Worm (Caenorhabditis elegans) whole organism, late embryonic: ENCODE measurements around the gene F56D6.23.

Experiments used
- ama-1 ChIP-seq: fragments of 150-350 bp; optimal IDR thresholded peaks from 2 replicates; lab custom pipeline; 2014
- ceh-22 ChIP-seq: sonication (generic microtip); optimal IDR thresholded peaks from 2 replicates; lab custom pipeline; 2017; ENCODE audit warnings: missing biosample characterization, missing genetic modification characterization
- dve-1 ChIP-seq: sonication (generic microtip); optimal IDR thresholded peaks from 2 replicates; lab custom pipeline; 2017; ENCODE audit warnings: antibody characterized with exemption, mild to moderate bottlenecking, missing genetic modification characterization, missing compliant biosample characterization
- hlh-30 ChIP-seq: sonication (generic microtip); optimal IDR thresholded peaks from 2 replicates; lab custom pipeline; 2017; ENCODE audit warnings: antibody characterized with exemption, missing genetic modification characterization, missing compliant biosample characterization; ENCODE audit not compliant: insufficient read depth
- pat-9 ChIP-seq: fragments of 200-800 bp; sonication (Bioruptor generic); optimal IDR thresholded peaks from 2 replicates; lab custom pipeline; 2018; ENCODE audit warnings: mild to moderate bottlenecking, missing genetic modification characterization, moderate library complexity, missing compliant biosample characterization
- sox-4 ChIP-seq: sonication (generic microtip); optimal IDR thresholded peaks from 2 replicates; lab custom pipeline; 2017; ENCODE audit warnings: mild to moderate bottlenecking, missing genetic modification characterization, inconsistent platforms, missing compliant biosample characterization
- syd-9 ChIP-seq: sonication (generic microtip); optimal IDR thresholded peaks from 2 replicates; lab custom pipeline; 2016; ENCODE audit warnings: mild to moderate bottlenecking, missing genetic modification characterization, moderate library complexity, missing compliant biosample characterization

DNA sequence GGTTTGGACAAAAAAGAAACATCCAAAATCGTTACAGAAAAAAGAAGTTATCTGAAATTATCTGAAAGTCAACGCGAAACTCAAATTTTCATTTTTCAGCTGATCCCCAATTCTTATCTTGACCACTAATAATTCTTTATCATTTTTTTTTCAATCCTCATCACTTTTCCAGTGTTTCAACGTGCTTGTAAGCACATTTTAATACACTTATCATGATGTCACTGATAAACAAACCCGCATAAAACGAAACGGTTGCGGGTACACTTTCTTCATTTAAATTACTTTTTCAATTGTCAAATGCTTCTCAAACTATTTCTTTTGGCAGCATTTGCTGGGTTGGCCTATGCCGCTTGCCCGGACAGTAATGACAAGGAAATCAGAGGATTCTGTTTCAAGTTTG is 3.6 kb downstream of the F56D6.23 start, which contains the start of gene clec-67:
- TF ChIP-seq ceh-22 (no peak), syd-9 (tag; lab: Kevin White, UChicago) (no peak), ama-1 (lab: Kevin White, UChicago) (no peak), pat-9 (no peak), hlh-30 (tag; lab: Kevin White, UChicago) (no peak), dve-1 (tag; lab: Kevin White, UChicago) (no peak), sox-4 (tag; lab: Kevin White, UChicago) (no peak)
